Fruit fly (Drosophila melanogaster) whole organism, pupa: ENCODE data around the gene CG15475.

ENCODE experiments used
- CG10348 ChIP-seq: fragments of 200-800 bp; sonication (Bioruptor generic); IDR thresholded peaks from 2 replicates; pipeline ENCODE4 v1.3.6; 2022; ENCODE audit warnings: missing biosample characterization, missing genetic modification characterization
- CG12605 ChIP-seq: fragments of 200-800 bp; sonication (Bioruptor generic); IDR thresholded peaks from 2 replicates; pipeline ENCODE4 v1.3.6; 2022; ENCODE audit warnings: missing biosample characterization, missing genetic modification characterization
- CG13204 ChIP-seq: fragments of 200-800 bp; sonication (Bioruptor generic); optimal IDR thresholded peaks from 2 replicates; lab custom pipeline; 2018; ENCODE audit warnings: missing biosample characterization, mild to moderate bottlenecking, missing genetic modification characterization, moderate library complexity
- CG14655 ChIP-seq: fragments of 200-800 bp; sonication (Bioruptor generic); optimal IDR thresholded peaks from 3 replicates; lab custom pipeline; 2017; ENCODE audit warnings: mild to moderate bottlenecking, missing biosample characterization, missing genetic modification reagents, missing genetic modification characterization
- CG15710 ChIP-seq: fragments of 200-800 bp; sonication (Bioruptor generic); optimal IDR thresholded peaks from 2 replicates; lab custom pipeline; 2018; ENCODE audit warnings: missing biosample characterization, mild to moderate bottlenecking, missing genetic modification characterization, moderate library complexity
- CG17806 ChIP-seq: fragments of 200-800 bp; sonication (Bioruptor generic); optimal IDR thresholded peaks from 2 replicates; lab custom pipeline; 2018; ENCODE audit warnings: missing biosample characterization, mild to moderate bottlenecking, missing genetic modification characterization, moderate library complexity
- CG32121 ChIP-seq: fragments of 200-800 bp; sonication (Bioruptor generic); IDR thresholded peaks from 2 replicates; pipeline ENCODE4 v1.3.6; 2022; ENCODE audit warnings: missing biosample characterization, missing genetic modification characterization
- CG34367 ChIP-seq: fragments of 200-800 bp; sonication (Bioruptor generic); optimal IDR thresholded peaks from 2 replicates; lab custom pipeline; 2018; ENCODE audit warnings: missing biosample characterization, mild to moderate bottlenecking, missing genetic modification characterization
- CG4496 ChIP-seq: fragments of 200-800 bp; sonication (Bioruptor generic); IDR thresholded peaks from 3 replicates; pipeline ENCODE4 v1.3.6; 2022; ENCODE audit warnings: missing biosample characterization, missing genetic modification characterization
- CG8159 ChIP-seq: fragments of 200-800 bp; sonication (Bioruptor generic); optimal IDR thresholded peaks from 3 replicates; lab custom pipeline; 2018; ENCODE audit warnings: missing biosample characterization, mild to moderate bottlenecking, missing genetic modification characterization, moderate library complexity
- CG8301 ChIP-seq: fragments of 200-800 bp; sonication (Bioruptor generic); optimal IDR thresholded peaks from 2 replicates; lab custom pipeline; 2018; ENCODE audit warnings: missing biosample characterization, mild to moderate bottlenecking, missing genetic modification characterization
- CG9948 ChIP-seq: fragments of 200-800 bp; sonication (Bioruptor generic); optimal IDR thresholded peaks from 2 replicates; lab custom pipeline; 2018; ENCODE audit warnings: missing biosample characterization, mild to moderate bottlenecking, missing genetic modification characterization, moderate library complexity
- D1 ChIP-seq: fragments of 200-800 bp; sonication (Bioruptor generic); optimal IDR thresholded peaks from 2 replicates; lab custom pipeline; 2018; ENCODE audit warnings: missing biosample characterization, mild to moderate bottlenecking, missing genetic modification characterization, moderate library complexity
- EcR ChIP-seq: fragments of 200-800 bp; sonication (Bioruptor generic); optimal IDR thresholded peaks from 3 replicates; lab custom pipeline; 2019; ENCODE audit warnings: missing biosample characterization, missing genetic modification characterization, mild to moderate bottlenecking, moderate library complexity, missing genetic modification reagents
- Ets98B ChIP-seq: fragments of 200-800 bp; sonication (Bioruptor generic); IDR thresholded peaks from 2 replicates; pipeline ENCODE4 v1.3.6; 2022; ENCODE audit warnings: missing biosample characterization, missing genetic modification characterization
- Pif1A ChIP-seq: fragments of 200-800 bp; sonication (Bioruptor generic); optimal IDR thresholded peaks from 3 replicates; lab custom pipeline; 2016; ENCODE audit warnings: missing biosample characterization, missing genetic modification characterization
- Pif1B ChIP-seq: fragments of 200-800 bp; sonication (Bioruptor generic); optimal IDR thresholded peaks from 3 replicates; lab custom pipeline; 2016; ENCODE audit warnings: missing biosample characterization, missing genetic modification characterization
- Snoo ChIP-seq: fragments of 200-800 bp; sonication (Bioruptor generic); optimal IDR thresholded peaks from 3 replicates; lab custom pipeline; 2017; ENCODE audit warnings: missing biosample characterization, mild to moderate bottlenecking, missing genetic modification characterization, inconsistent platforms
- fd96Ca ChIP-seq: fragments of 200-800 bp; sonication (Bioruptor generic); IDR thresholded peaks from 3 replicates; pipeline ENCODE4 v1.3.6; 2022; ENCODE audit warnings: missing biosample characterization, missing genetic modification characterization
- gl ChIP-seq: fragments of 200-800 bp; sonication (Bioruptor generic); optimal IDR thresholded peaks from 2 replicates; lab custom pipeline; 2018; ENCODE audit warnings: missing biosample characterization, mild to moderate bottlenecking, missing genetic modification characterization
- rn ChIP-seq: fragments of 200-800 bp; sonication (Bioruptor generic); IDR thresholded peaks from 2 replicates; pipeline ENCODE4 v1.3.6; 2022; ENCODE audit warnings: missing biosample characterization, missing genetic modification characterization

The CG15475 gene

dm6 chr2L:20649891-20650290 lies 35.6 kb downstream of the CG15475 start, which contains the start of gene CG2611:
CG2611 (plus strand) TSS chr2L:20650189.
- TF ChIP-seq Pif1B (GFP tag; lab: Kevin White, UChicago) (no peak), CG17806 (tag; lab: Kevin White, UChicago) (peak; percentile 39), gl (tag; lab: Kevin White, UChicago) (no peak), CG34367 (no peak), EcR (GFP tag; lab: Kevin White, UChicago) (no peak), Pif1A (GFP tag; lab: Kevin White, UChicago) (no peak), CG9948 (tag; lab: Kevin White, UChicago) (no peak), CG15710 (tag; lab: Kevin White, UChicago) (peak; percentile 41), CG13204 (GFP tag; lab: Kevin White, UChicago) (no peak), CG12605 (GFP tag; lab: Robert Waterston, UW) (0 out of 2 replicates have a peak, but pooled peaks have one; percentile 11), CG14655 (GFP tag; lab: Kevin White, UChicago) (no peak), fd96Ca (GFP tag; lab: Robert Waterston, UW) (no peak), CG10348 (no peak), Ets98B (GFP tag; lab: Robert Waterston, UW) (peak; percentile 28; the same call in 1 of the 2 replicates), CG8159 (no peak), Snoo (tag; lab: Kevin White, UChicago) (peak; percentile 45), CG4496 (no peak), CG32121 (GFP tag; lab: Robert Waterston, UW) (no peak; the same call in 1 of the 2 replicates), rn (GFP tag; lab: Robert Waterston, UW) (no peak), D1 (tag; lab: Kevin White, UChicago) (no peak), CG8301 (tag; lab: Kevin White, UChicago) (no peak)
- TF ChIP-seq, all 21 proteins: peak for 5

dm6 chr2L:20656110-20656509 lies 41.8 kb downstream of the CG15475 start, which contains the start of the genes brun and CG2614:
brun (minus strand) TSS chr2L:20656178.
CG2614 (plus strand) TSS chr2L:20656426.
- TF ChIP-seq gl (tag; lab: Kevin White, UChicago) (no peak), Pif1B (GFP tag; lab: Kevin White, UChicago) (no peak), CG8301 (tag; lab: Kevin White, UChicago) (no peak), rn (GFP tag; lab: Robert Waterston, UW) (no peak), Ets98B (GFP tag; lab: Robert Waterston, UW) (peak; percentile 45), CG9948 (tag; lab: Kevin White, UChicago) (no peak), Snoo (tag; lab: Kevin White, UChicago) (no peak), CG34367 (no peak), CG8159 (no peak), D1 (tag; lab: Kevin White, UChicago) (no peak), CG14655 (GFP tag; lab: Kevin White, UChicago) (no peak), fd96Ca (GFP tag; lab: Robert Waterston, UW) (peak; percentile 8; the same call in 1 of the 3 replicates), CG15710 (tag; lab: Kevin White, UChicago) (peak; percentile 37), CG17806 (tag; lab: Kevin White, UChicago) (peak; percentile 22), Pif1A (GFP tag; lab: Kevin White, UChicago) (no peak), CG32121 (GFP tag; lab: Robert Waterston, UW) (peak; percentile 60), CG4496 (no peak), EcR (GFP tag; lab: Kevin White, UChicago) (peak; percentile 79)

- TF ChIP-seq Ets98B (GFP tag; lab: Robert Waterston, UW) (peak; percentile 28; the same call in 1 of the 2 replicates), CG8301 (tag; lab: Kevin White, UChicago) (no peak), CG4496 (peak; percentile 36; the same call in 1 of the 3 replicates)
These were observed 46.7 kb downstream of the CG15475 start for dm6 chr2L:20661071-20661470.

dm6 chr2L:20664428-20664827 lies 50.1 kb downstream of the CG15475 start:
- TF ChIP-seq Pif1A (GFP tag; lab: Kevin White, UChicago): no peak
- TF ChIP-seq EcR (GFP tag; lab: Kevin White, UChicago): no peak
- TF ChIP-seq CG13204 (GFP tag; lab: Kevin White, UChicago): no peak
- TF ChIP-seq, all 21 proteins: peak for 0
